Worm (Caenorhabditis elegans): Measurements from ENCODE around the gene srh-290.

The srh-290 gene

ce11 chrV:17752340-17752739 is 38.0 kb upstream of the srh-290 start:
- TF ChIP-seq unc-39 (tag; optimal IDR thresholded peaks at IDR 0.05) = no peak
- peak; percentile 42 for TF ChIP-seq crh-2 (tag; optimal IDR thresholded peaks at IDR 0.05)
- no peak for TF ChIP-seq nhr-10 (tag; optimal IDR thresholded peaks at IDR 0.05)
- TF ChIP-seq mbf-1 (tag; optimal IDR thresholded peaks at IDR 0.05) = no peak
- TF ChIP-seq blmp-1 (tag; optimal IDR thresholded peaks at IDR 0.05; ENCODE audit: insufficient read depth) = no peak
- TF ChIP-seq egl-27 (tag; optimal IDR thresholded peaks at IDR 0.05) = no peak
- peak; percentile 18 for TF ChIP-seq gmeb-1 (tag; optimal IDR thresholded peaks at IDR 0.05)
- peak; percentile 33 for TF ChIP-seq sma-9 (GFP tag; optimal IDR thresholded peaks at IDR 0.05)
- no peak for TF ChIP-seq sma-9 (tag; optimal IDR thresholded peaks at IDR 0.05)
- TF ChIP-seq fos-1 (tag; optimal IDR thresholded peaks at IDR 0.05) = peak; percentile 75

ce11 chrV:17754999-17755398 is 35.3 kb upstream of the srh-290 start:
- no peak for TF ChIP-seq egl-27 (tag; optimal IDR thresholded peaks at IDR 0.05)
- TF ChIP-seq crh-2 (tag; optimal IDR thresholded peaks at IDR 0.05) = no peak
- TF ChIP-seq alr-1 (tag; optimal IDR thresholded peaks at IDR 0.05) = no peak
- TF ChIP-seq ZK546.5 (tag; optimal IDR thresholded peaks at IDR 0.05) = no peak
- TF ChIP-seq gmeb-1 (tag; optimal IDR thresholded peaks at IDR 0.05) = no peak
- no peak for TF ChIP-seq ztf-4 (tag; optimal IDR thresholded peaks at IDR 0.05)
- peak; percentile 59 for TF ChIP-seq fos-1 (tag; optimal IDR thresholded peaks at IDR 0.05)
- no peak for TF ChIP-seq nhr-12 (tag; optimal IDR thresholded peaks at IDR 0.05)
- no peak for TF ChIP-seq nhr-25 (tag; optimal IDR thresholded peaks at IDR 0.05)
- no peak for TF ChIP-seq elt-1 (tag; optimal IDR thresholded peaks at IDR 0.05)
- no peak for TF ChIP-seq peb-1 (tag; optimal IDR thresholded peaks at IDR 0.05)
- no peak for TF ChIP-seq blmp-1 (tag; optimal IDR thresholded peaks at IDR 0.05; ENCODE audit: insufficient read depth)
- TF ChIP-seq sma-9 (GFP tag; optimal IDR thresholded peaks at IDR 0.05) = peak; percentile 38
- no peak for TF ChIP-seq sma-9 (tag; optimal IDR thresholded peaks at IDR 0.05)
- no peak for TF ChIP-seq unc-39 (tag; optimal IDR thresholded peaks at IDR 0.05)
- no peak for TF ChIP-seq C34F6.9 (tag; optimal IDR thresholded peaks at IDR 0.05)
- no peak for TF ChIP-seq sma-3 (GFP tag; optimal IDR thresholded peaks at IDR 0.05)

ce11 chrV:17755592-17755991 is 34.7 kb upstream of the srh-290 start, which contains the start of gene pgp-9:
TSS of gene pgp-9 (plus strand) at chrV:17755892.
- TF ChIP-seq R02D3.7 (tag; optimal IDR thresholded peaks at IDR 0.05) (no peak), peb-1 (tag; optimal IDR thresholded peaks at IDR 0.05) (no peak), mab-5 (tag; optimal IDR thresholded peaks at IDR 0.05) (no peak), unc-62 (GFP tag; optimal IDR thresholded peaks at IDR 0.05) (no peak), fos-1 (tag; optimal IDR thresholded peaks at IDR 0.05) (no peak), ZK546.5 (tag; optimal IDR thresholded peaks at IDR 0.05) (no peak), sem-4 (tag; optimal IDR thresholded peaks at IDR 0.05) (no peak), skn-1 (tag; optimal IDR thresholded peaks at IDR 0.05) (no peak), sma-3 (GFP tag; optimal IDR thresholded peaks at IDR 0.05) (no peak), zag-1 (tag; optimal IDR thresholded peaks at IDR 0.05) (no peak)

- no peak for TF ChIP-seq lin-39 (tag; optimal IDR thresholded peaks at IDR 0.05)
These were observed 25.2 kb upstream of the srh-290 start, which contains the start of the genes C47A10.16 and srh-283 for ce11 chrV:17765077-17765476. TSS of gene C47A10.16 (minus strand) at chrV:17765177. TSS of gene srh-283 (plus strand) at chrV:17765348.

- TF ChIP-seq ztf-1 (GFP tag; conservative IDR thresholded peaks at IDR 0.05) (no peak), sma-3 (GFP tag; optimal IDR thresholded peaks at IDR 0.05) (no peak), ceh-16 (tag; optimal IDR thresholded peaks at IDR 0.05) (no peak), sma-9 (GFP tag; optimal IDR thresholded peaks at IDR 0.05) (no peak), sma-9 (tag; optimal IDR thresholded peaks at IDR 0.05) (no peak), nhr-6 (tag; optimal IDR thresholded peaks at IDR 0.05) (no peak), unc-39 (tag; optimal IDR thresholded peaks at IDR 0.05) (no peak), blmp-1 (tag; optimal IDR thresholded peaks at IDR 0.05; ENCODE audit: insufficient read depth) (no peak)
These were observed 23.0 kb upstream of the srh-290 start, which contains the start of gene srh-284 for ce11 chrV:17767249-17767648. TSS of gene srh-284 (plus strand) at chrV:17767549.

- TF ChIP-seq lin-39 (tag; optimal IDR thresholded peaks at IDR 0.05) (no peak), crh-2 (tag; optimal IDR thresholded peaks at IDR 0.05) (no peak), sem-4 (tag; optimal IDR thresholded peaks at IDR 0.05) (no peak), nhr-77 (tag; optimal IDR thresholded peaks at IDR 0.05) (no peak), sma-3 (GFP tag; optimal IDR thresholded peaks at IDR 0.05) (no peak), dmd-4 (tag; optimal IDR thresholded peaks at IDR 0.05) (no peak), gmeb-1 (tag; optimal IDR thresholded peaks at IDR 0.05) (no peak), Y55F3AM.14 (GFP tag; optimal IDR thresholded peaks at IDR 0.05) (no peak), ztf-11 (tag; optimal IDR thresholded peaks at IDR 0.05) (no peak), aly-2 (tag; optimal IDR thresholded peaks at IDR 0.05) (no peak), lin-13 (GFP tag; optimal IDR thresholded peaks at IDR 0.05) (no peak), R02D3.7 (tag; optimal IDR thresholded peaks at IDR 0.05) (no peak), skn-1 (tag; optimal IDR thresholded peaks at IDR 0.05) (no peak), peb-1 (tag; optimal IDR thresholded peaks at IDR 0.05) (no peak), ztf-1 (GFP tag; conservative IDR thresholded peaks at IDR 0.05) (no peak)
These were observed 22.5 kb upstream of the srh-290 start for ce11 chrV:17767768-17768167.

Data from whole organism, L2 larva.